Worm (Caenorhabditis elegans): ENCODE results near the gene cct-2.

Gene cct-2

DNA sequence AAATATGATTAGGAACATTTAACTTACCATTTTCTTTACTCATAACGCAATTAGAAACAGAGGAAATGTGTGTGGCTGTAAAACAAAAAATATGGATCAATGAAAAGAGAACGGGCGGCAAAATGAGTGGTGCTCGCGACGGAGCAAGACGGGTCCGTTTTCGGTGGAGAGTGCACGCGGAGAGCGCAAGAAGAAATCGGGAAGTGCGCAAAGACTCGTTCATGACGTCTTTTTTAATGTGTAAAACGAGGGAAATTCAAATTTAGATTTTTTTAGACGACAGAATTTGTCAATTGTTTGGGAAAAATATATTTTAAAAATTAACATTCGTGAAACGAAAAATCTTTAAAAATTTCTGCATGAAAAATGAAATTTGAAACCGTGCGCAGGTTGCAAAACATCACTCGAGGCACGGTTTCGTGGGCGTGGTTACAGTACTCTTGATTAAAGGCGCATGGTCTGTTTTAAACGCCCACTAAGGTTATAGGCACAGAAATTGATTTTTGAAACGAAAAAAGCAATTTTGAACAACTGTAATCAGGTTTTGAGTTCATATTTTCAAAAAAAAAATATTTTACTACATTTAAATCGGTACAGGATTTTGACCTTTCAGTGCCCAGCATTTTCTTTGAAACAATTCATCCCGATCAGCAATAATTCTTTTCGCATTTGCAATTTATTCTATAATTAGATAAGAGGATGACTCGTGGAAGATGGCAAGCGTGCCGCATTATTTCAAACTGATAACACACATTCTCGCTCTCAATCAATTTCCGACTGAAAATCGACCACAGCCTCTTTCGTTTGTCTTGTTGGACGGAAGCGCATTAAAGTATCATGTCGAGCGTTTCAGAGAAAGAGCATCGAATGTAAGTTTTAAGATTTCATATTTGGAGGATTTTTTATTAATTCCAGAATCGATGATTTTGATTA lies 42.0 kb downstream of the cct-2 start, which contains the start of the genes szy-20 and C18E9.5 (continued):
- TF ChIP-seq repo-1 (tag; optimal IDR thresholded peaks at IDR 0.05) (peak; percentile 23), ceh-40 (GFP tag; IDR thresholded peaks at IDR 0.05) (no peak), C17E4.6 (GFP tag; IDR thresholded peaks at IDR 0.05) (no peak), ekl-4 (GFP tag; IDR thresholded peaks at IDR 0.05) (no peak), cebp-2 (GFP tag; IDR thresholded peaks at IDR 0.05) (no peak), zim-3 (tag; optimal IDR thresholded peaks at IDR 0.05) (no peak), F23B12.7 (tag; optimal IDR thresholded peaks at IDR 0.05; ENCODE audit: insufficient read depth) (no peak), F57A8.1 (GFP tag; optimal IDR thresholded peaks at IDR 0.05) (no peak), madf-8 (GFP tag; conservative IDR thresholded peaks at IDR 0.05) (peak; percentile 88), hsf-1 (GFP tag; IDR thresholded peaks at IDR 0.05) (no peak), nhr-80 (tag; optimal IDR thresholded peaks at IDR 0.05) (peak; percentile 72), let-526 (GFP tag; IDR thresholded peaks at IDR 0.05) (no peak), B0336.3 (GFP tag; IDR thresholded peaks at IDR 0.05) (0 out of 2 replicates have a peak, but pooled peaks have one; percentile 38), ztf-25 (GFP tag; IDR thresholded peaks at IDR 0.05) (no peak), lag-1 (GFP tag; IDR thresholded peaks at IDR 0.05) (no peak), snpc-1.1 (tag; optimal IDR thresholded peaks at IDR 0.05; ENCODE audit: insufficient read depth) (peak; percentile 26), snpc-1.3 (tag; optimal IDR thresholded peaks at IDR 0.05; ENCODE audit: insufficient read depth) (peak; percentile 61), hrde-1 (tag; optimal IDR thresholded peaks at IDR 0.05; ENCODE audit: borderline replicate concordance) (no peak), F10E7.11 (tag; optimal IDR thresholded peaks at IDR 0.05) (no peak), nhr-90 (tag; optimal IDR thresholded peaks at IDR 0.05) (no peak), lin-54 (GFP tag; optimal IDR thresholded peaks at IDR 0.05) (peak; percentile 93), him-1 (tag; optimal IDR thresholded peaks at IDR 0.05) (peak; percentile 46), snpc-4 (GFP tag; optimal IDR thresholded peaks at IDR 0.05) (no peak), snpc-4 (tag; optimal IDR thresholded peaks at IDR 0.05) (peak in 1 of 4 experiments; percentile 35), lsl-1 (GFP tag; optimal IDR thresholded peaks at IDR 0.05) (peak; percentile 96), pha-4 (tag; optimal IDR thresholded peaks at IDR 0.05) (no peak), fkh-3 (tag; optimal IDR thresholded peaks at IDR 0.05) (no peak), cebp-1 (GFP tag; IDR thresholded peaks at IDR 0.05) (no peak), cebp-1 (tag; optimal IDR thresholded peaks at IDR 0.05) (peak; percentile 56), xnd-1 (tag; optimal IDR thresholded peaks at IDR 0.05) (peak; percentile 84), K11D2.4 (GFP tag; IDR thresholded peaks at IDR 0.05) (peak; percentile 64; the same call in 1 of the 2 replicates), nhr-179 (tag; optimal IDR thresholded peaks at IDR 0.05) (no peak), tbx-9 (tag; optimal IDR thresholded peaks at IDR 0.05; ENCODE audit: borderline replicate concordance) (no peak), ceh-79 (tag; optimal IDR thresholded peaks at IDR 0.05) (no peak), rec-8 (tag; optimal IDR thresholded peaks at IDR 0.05) (no peak), somi-1 (GFP tag; optimal IDR thresholded peaks at IDR 0.05) (no peak), sea-2 (GFP tag; IDR thresholded peaks at IDR 0.05) (no peak), atf-7 (tag; optimal IDR thresholded peaks at IDR 0.05) (no peak), lsy-27 (tag; optimal IDR thresholded peaks at IDR 0.05; ENCODE audit: borderline replicate concordance, insufficient read depth) (no peak), athp-1 (tag; optimal IDR thresholded peaks at IDR 0.05) (peak; percentile 41), unc-130 (GFP tag; optimal IDR thresholded peaks at IDR 0.05) (peak; percentile 15), aptf-2 (GFP tag; conservative IDR thresholded peaks at IDR 0.05) (no peak), dpff-1 (tag; optimal IDR thresholded peaks at IDR 0.05) (no peak), lir-1 (GFP tag; conservative IDR thresholded peaks at IDR 0.05) (no peak; the same call in 1 of the 2 replicates), egrh-3 (GFP tag; IDR thresholded peaks at IDR 0.05) (no peak), unc-62 (GFP tag; optimal IDR thresholded peaks at IDR 0.05) (no peak)
